Fruit fly (Drosophila melanogaster): ENCODE results near the gene CG15147.
A peak's percentile ranks its signal among the peaks of the same experiment; 100 is the strongest.

Gene CG15147

dm6 chr2L:17589853-17590252 is 36.3 kb downstream of the CG15147 start:
- TF ChIP-seq Sp1 (GFP tag; optimal IDR thresholded peaks at IDR 0.05), result no peak
- no peak for TF ChIP-seq Abd-B (GFP tag; optimal IDR thresholded peaks at IDR 0.05)
- no peak for TF ChIP-seq rgr (GFP tag; optimal IDR thresholded peaks at IDR 0.05)
- TF ChIP-seq Hnf4 (GFP tag; optimal IDR thresholded peaks at IDR 0.05), result no peak
- TF ChIP-seq psq (GFP tag; optimal IDR thresholded peaks at IDR 0.05), result no peak

- TF ChIP-seq sv (GFP tag; optimal IDR thresholded peaks at IDR 0.05) (no peak), Dif (GFP tag; optimal IDR thresholded peaks at IDR 0.05; ENCODE audit: partially characterized antibody) (no peak), HLH106 (tag; optimal IDR thresholded peaks at IDR 0.05) (no peak), dsf (GFP tag; optimal IDR thresholded peaks at IDR 0.05; ENCODE audit: borderline replicate concordance) (no peak), fru (GFP tag; optimal IDR thresholded peaks at IDR 0.05) (no peak), CG9705 (GFP tag; optimal IDR thresholded peaks at IDR 0.05) (no peak), Mio (GFP tag; optimal IDR thresholded peaks at IDR 0.05) (no peak), Hr78 (GFP tag; optimal IDR thresholded peaks at IDR 0.05) (no peak), Abd-B (GFP tag; optimal IDR thresholded peaks at IDR 0.05) (no peak), GATAd (GFP tag; optimal IDR thresholded peaks at IDR 0.05) (no peak), psq (GFP tag; optimal IDR thresholded peaks at IDR 0.05) (no peak), ey (GFP tag; optimal IDR thresholded peaks at IDR 0.05) (no peak), sage (GFP tag; optimal IDR thresholded peaks at IDR 0.05) (no peak)
Observed at dm6 chr2L:17589115-17589514, 37.1 kb downstream of the CG15147 start, which contains the start of gene Oli. Gene Oli, plus strand, starts transcription at chr2L:17589184.

DNA sequence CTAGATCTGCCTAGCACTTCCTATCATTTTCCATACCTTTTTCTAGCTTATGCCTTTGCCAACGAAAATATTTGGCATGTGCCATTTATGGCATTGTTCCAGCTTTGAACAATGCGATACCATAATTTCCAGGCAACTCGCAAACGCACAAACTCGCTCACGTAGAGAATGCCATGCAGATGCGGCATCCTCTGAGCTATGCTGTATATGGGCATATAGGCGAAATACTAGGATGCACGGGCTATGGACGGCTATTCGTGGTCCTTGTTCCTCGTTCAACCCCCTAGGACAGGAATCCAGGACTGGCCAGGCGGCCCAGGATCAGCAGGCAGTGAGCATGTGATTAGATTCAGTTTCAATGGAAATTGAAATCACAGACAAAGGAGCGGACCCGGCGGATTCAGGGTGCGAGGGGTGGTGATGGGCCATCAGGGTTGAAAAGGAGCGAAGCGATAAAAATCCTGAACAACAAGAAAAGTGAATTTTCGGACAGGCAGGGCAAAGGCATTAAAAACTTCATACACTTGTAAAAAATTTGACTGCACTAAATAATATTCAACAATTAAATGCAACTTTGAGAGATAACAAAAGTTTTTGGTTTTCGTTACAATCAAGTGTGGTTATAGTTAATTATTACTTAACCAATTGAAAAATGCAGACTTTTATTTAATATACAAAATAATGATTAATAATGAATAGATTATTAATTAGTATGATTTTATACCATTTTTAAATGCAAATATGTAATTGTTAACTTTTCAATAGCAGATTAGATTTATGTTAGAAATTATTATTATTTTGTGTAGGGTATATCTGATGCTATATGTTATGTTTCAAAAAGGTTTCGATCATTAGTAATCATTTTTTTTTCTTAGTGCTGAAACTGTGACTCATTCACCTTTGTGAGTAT is 37.8 kb downstream of the CG15147 start:
- peak; percentile 40 for TF ChIP-seq Sp1 (GFP tag; optimal IDR thresholded peaks at IDR 0.05)
- TF ChIP-seq psq (GFP tag; optimal IDR thresholded peaks at IDR 0.05), result peak; percentile 7
- TF ChIP-seq dl (GFP tag; optimal IDR thresholded peaks at IDR 0.05; ENCODE audit: insufficient read depth in 1 of 2, partially characterized antibody in 2 of 2), result no peak
- TF ChIP-seq foxo (GFP tag; optimal IDR thresholded peaks at IDR 0.05), result peak in 1 of 2 experiments; percentile 25
- TF ChIP-seq Rel (GFP tag; optimal IDR thresholded peaks at IDR 0.05), result no peak
- TF ChIP-seq Rel (tag; optimal IDR thresholded peaks at IDR 0.05), result no peak
- peak; percentile 34 for TF ChIP-seq HLH106 (tag; optimal IDR thresholded peaks at IDR 0.05)
- TF ChIP-seq Mio (GFP tag; optimal IDR thresholded peaks at IDR 0.05), result no peak
- TF ChIP-seq GATAd (GFP tag; optimal IDR thresholded peaks at IDR 0.05), result no peak
- TF ChIP-seq jim (GFP tag; optimal IDR thresholded peaks at IDR 0.05), result no peak
- TF ChIP-seq OdsH (GFP tag; optimal IDR thresholded peaks at IDR 0.05), result peak; percentile 21
- TF ChIP-seq Hr83 (GFP tag; optimal IDR thresholded peaks at IDR 0.05; ENCODE audit: poor library complexity, severe bottlenecking), result no peak
- TF ChIP-seq Hr78 (GFP tag; optimal IDR thresholded peaks at IDR 0.05), result no peak
- TF ChIP-seq N (GFP tag; optimal IDR thresholded peaks at IDR 0.05), result no peak
- TF ChIP-seq Vsx2 (GFP tag; optimal IDR thresholded peaks at IDR 0.05; ENCODE audit: partially characterized antibody), result no peak
- no peak for TF ChIP-seq rgr (GFP tag; optimal IDR thresholded peaks at IDR 0.05)
- TF ChIP-seq ey (GFP tag; optimal IDR thresholded peaks at IDR 0.05), result no peak
- no peak for TF ChIP-seq Myc (optimal IDR thresholded peaks at IDR 0.05)
- no peak for TF ChIP-seq sv (GFP tag; optimal IDR thresholded peaks at IDR 0.05)
- no peak for TF ChIP-seq woc (GFP tag; optimal IDR thresholded peaks at IDR 0.05)
- no peak for TF ChIP-seq h (GFP tag; optimal IDR thresholded peaks at IDR 0.05)
- TF ChIP-seq brk (GFP tag; optimal IDR thresholded peaks at IDR 0.05), result no peak
- no peak for TF ChIP-seq Dif (GFP tag; optimal IDR thresholded peaks at IDR 0.05; ENCODE audit: partially characterized antibody)
- TF ChIP-seq dmrt93B (GFP tag; optimal IDR thresholded peaks at IDR 0.05), result no peak
- no peak for TF ChIP-seq sage (GFP tag; optimal IDR thresholded peaks at IDR 0.05)
- TF ChIP-seq CG32264 (GFP tag; optimal IDR thresholded peaks at IDR 0.05), result no peak
- TF ChIP-seq CrebA (GFP tag; optimal IDR thresholded peaks at IDR 0.05; ENCODE audit: borderline replicate concordance), result no peak
- TF ChIP-seq CG9705 (GFP tag; optimal IDR thresholded peaks at IDR 0.05), result no peak
- TF ChIP-seq lola (GFP tag; optimal IDR thresholded peaks at IDR 0.05), result no peak

All from whole organism, wandering third instar larva.